Fruit fly (Drosophila melanogaster) whole organism, embryonic: ENCODE results near the gene lbl.

Source experiments
- CG10431 ChIP-seq: fragments of 200-800 bp; sonication (Bioruptor generic); optimal IDR thresholded peaks from 3 replicates; lab custom pipeline; 2018; ENCODE audit warnings: missing biosample characterization, mild to moderate bottlenecking, missing genetic modification characterization
- CG11085 ChIP-seq: fragments of 200-800 bp; sonication (Bioruptor generic); IDR thresholded peaks from 2 replicates; pipeline ENCODE4 v1.3.6; 2022; ENCODE audit warnings: missing biosample characterization, missing genetic modification characterization
- CG12391 ChIP-seq: fragments of 200-800 bp; sonication (Bioruptor generic); optimal IDR thresholded peaks from 3 replicates; lab custom pipeline; 2018; ENCODE audit warnings: missing biosample characterization, mild to moderate bottlenecking, missing genetic modification characterization, moderate library complexity
- CG13424 ChIP-seq: fragments of 200-800 bp; sonication (Bioruptor generic); optimal IDR thresholded peaks from 2 replicates; lab custom pipeline; 2019; ENCODE audit warnings: missing biosample characterization, mild to moderate bottlenecking, missing genetic modification characterization, moderate library complexity
- CG14710 ChIP-seq: fragments of 200-800 bp; sonication (Bioruptor generic); optimal IDR thresholded peaks from 3 replicates; lab custom pipeline; 2019; ENCODE audit warnings: missing biosample characterization, mild to moderate bottlenecking, missing genetic modification characterization, moderate library complexity
- CG1602 ChIP-seq: fragments of 200-800 bp; sonication (Bioruptor generic); optimal IDR thresholded peaks from 3 replicates; lab custom pipeline; 2016; ENCODE audit warnings: missing biosample characterization, missing genetic modification characterization
- CG1603 ChIP-seq: fragments of 200-800 bp; sonication (Bioruptor generic); optimal IDR thresholded peaks from 2 replicates; lab custom pipeline; 2019; ENCODE audit warnings: missing biosample characterization, mild to moderate bottlenecking, missing genetic modification characterization, moderate library complexity
- CG1647 ChIP-seq: fragments of 200-800 bp; sonication (Bioruptor generic); optimal IDR thresholded peaks from 3 replicates; lab custom pipeline; 2016; ENCODE audit warnings: missing biosample characterization, missing genetic modification characterization
- CG17328 ChIP-seq: fragments of 200-800 bp; sonication (Bioruptor generic); IDR thresholded peaks from 2 replicates; pipeline ENCODE4 v1.3.6; 2022; ENCODE audit warnings: missing biosample characterization, missing genetic modification characterization
- CG31224 ChIP-seq: fragments of 200-800 bp; sonication (Bioruptor generic); IDR thresholded peaks from 2 replicates; pipeline ENCODE4 v1.3.6; 2022; ENCODE audit warnings: missing biosample characterization, missing genetic modification characterization
- CG3995 ChIP-seq: fragments of 200-800 bp; sonication (Bioruptor generic); optimal IDR thresholded peaks from 3 replicates; lab custom pipeline; 2016; ENCODE audit warnings: missing biosample characterization, missing genetic modification characterization
- CG6791 ChIP-seq: fragments of 200-800 bp; sonication (Bioruptor generic); IDR thresholded peaks from 3 replicates; pipeline ENCODE4 v1.3.6; 2022; ENCODE audit warnings: missing biosample characterization, missing genetic modification characterization; ENCODE audit not compliant: partially characterized antibody
- CG7372 ChIP-seq: fragments of 200-800 bp; sonication (Bioruptor generic); IDR thresholded peaks from 2 replicates; pipeline ENCODE4 v1.3.6; 2022; ENCODE audit warnings: missing biosample characterization, missing genetic modification characterization
- CG7745 ChIP-seq: fragments of 200-800 bp; sonication (Bioruptor generic); optimal IDR thresholded peaks from 2 replicates; lab custom pipeline; 2018; ENCODE audit warnings: missing biosample characterization, mild to moderate bottlenecking, missing genetic modification characterization, moderate library complexity
- CG7987 ChIP-seq: fragments of 200-800 bp; sonication (Bioruptor generic); optimal IDR thresholded peaks from 2 replicates; lab custom pipeline; 2018; ENCODE audit warnings: missing biosample characterization, mild to moderate bottlenecking, missing genetic modification characterization, moderate library complexity
- CG8388 ChIP-seq: fragments of 200-800 bp; sonication (Bioruptor generic); optimal IDR thresholded peaks from 2 replicates; lab custom pipeline; 2019; ENCODE audit warnings: missing biosample characterization, mild to moderate bottlenecking, missing genetic modification characterization, moderate library complexity
- Deaf1 ChIP-seq: fragments of 200-800 bp; optimal IDR thresholded peaks from 3 replicates; lab custom pipeline; 2019; ENCODE audit warnings: missing biosample characterization, mild to moderate bottlenecking, missing genetic modification characterization, moderate library complexity
- Fer2 ChIP-seq: fragments of 200-800 bp; sonication (Bioruptor generic); optimal IDR thresholded peaks from 2 replicates; lab custom pipeline; 2018; ENCODE audit warnings: missing biosample characterization, mild to moderate bottlenecking, missing genetic modification characterization, moderate library complexity
- Hmr ChIP-seq: fragments of 200-800 bp; sonication (Bioruptor generic); optimal IDR thresholded peaks from 3 replicates; lab custom pipeline; 2017; ENCODE audit warnings: mild to moderate bottlenecking, missing biosample characterization, missing genetic modification reagents, missing genetic modification characterization
- Hmx ChIP-seq: fragments of 200-800 bp; sonication (Bioruptor generic); optimal IDR thresholded peaks from 2 replicates; lab custom pipeline; 2016; ENCODE audit warnings: missing biosample characterization, missing genetic modification characterization
- Hsf ChIP-seq: fragments of 200-800 bp; sonication (Bioruptor generic); optimal IDR thresholded peaks from 3 replicates; lab custom pipeline; 2016; ENCODE audit warnings: missing biosample characterization, missing genetic modification characterization
- Lhr ChIP-seq: fragments of 200-800 bp; sonication (Bioruptor generic); optimal IDR thresholded peaks from 3 replicates; lab custom pipeline; 2017; ENCODE audit warnings: mild to moderate bottlenecking, missing biosample characterization, missing genetic modification reagents, missing genetic modification characterization
- MESR4 ChIP-seq: fragments of 200-800 bp; sonication (Bioruptor generic); optimal IDR thresholded peaks from 2 replicates; lab custom pipeline; 2018; ENCODE audit warnings: missing biosample characterization, mild to moderate bottlenecking, missing genetic modification characterization, moderate library complexity
- Mrtf ChIP-seq: fragments of 200-800 bp; sonication (Bioruptor generic); IDR thresholded peaks from 3 replicates; pipeline ENCODE4 v1.3.6; 2022; ENCODE audit warnings: missing biosample characterization, missing genetic modification characterization
- NFAT ChIP-seq: fragments of 200-800 bp; sonication (Bioruptor generic); IDR thresholded peaks from 2 replicates; pipeline ENCODE4 v1.3.6; 2022; ENCODE audit warnings: missing biosample characterization, missing genetic modification characterization
- Nf-YB ChIP-seq: fragments of 200-800 bp; sonication (Bioruptor generic); optimal IDR thresholded peaks from 3 replicates; lab custom pipeline; 2019; ENCODE audit warnings: missing biosample characterization, mild to moderate bottlenecking, missing genetic modification characterization, moderate library complexity
- Spps ChIP-seq: fragments of 200-800 bp; sonication (Bioruptor generic); optimal IDR thresholded peaks from 2 replicates; lab custom pipeline; 2018; ENCODE audit warnings: missing biosample characterization, mild to moderate bottlenecking, missing genetic modification characterization
- al ChIP-seq: fragments of 200-800 bp; sonication (Bioruptor generic); IDR thresholded peaks from 2 replicates; pipeline ENCODE4 v1.3.6; 2022; ENCODE audit warnings: missing biosample characterization, missing genetic modification characterization
- btn ChIP-seq: fragments of 200-800 bp; sonication (Bioruptor generic); optimal IDR thresholded peaks from 2 replicates; lab custom pipeline; 2016; ENCODE audit warnings: missing biosample characterization, missing genetic modification characterization
- da ChIP-seq: fragments of 200-800 bp; sonication (Bioruptor generic); optimal IDR thresholded peaks from 2 replicates; lab custom pipeline; 2016; ENCODE audit warnings: missing biosample characterization, missing genetic modification characterization
- dmrt11E ChIP-seq: fragments of 200-800 bp; sonication (Bioruptor generic); optimal IDR thresholded peaks from 3 replicates; lab custom pipeline; 2018; ENCODE audit warnings: missing biosample characterization, mild to moderate bottlenecking, missing genetic modification characterization, moderate library complexity
- dpn ChIP-seq, 2 experiments: fragments of 200-800 bp; sonication (Bioruptor generic); optimal IDR thresholded peaks; 3 replicates each; lab custom pipeline; 2016; ENCODE audit warnings: missing biosample characterization in 2 of 2, missing genetic modification characterization in 2 of 2
- eyg ChIP-seq: fragments of 200-800 bp; sonication (Bioruptor generic); optimal IDR thresholded peaks from 3 replicates; lab custom pipeline; 2016; ENCODE audit warnings: missing biosample characterization, missing genetic modification characterization
- fd102C ChIP-seq: fragments of 200-800 bp; sonication (Bioruptor generic); optimal IDR thresholded peaks from 2 replicates; lab custom pipeline; 2018; ENCODE audit warnings: missing biosample characterization, mild to moderate bottlenecking, missing genetic modification characterization, moderate library complexity
- ftz-f1 ChIP-seq: fragments of 200-800 bp; sonication (Bioruptor generic); optimal IDR thresholded peaks from 2 replicates; lab custom pipeline; 2016; ENCODE audit warnings: missing biosample characterization, missing genetic modification characterization
- grn ChIP-seq: fragments of 200-800 bp; sonication (Bioruptor generic); optimal IDR thresholded peaks from 3 replicates; lab custom pipeline; 2017; ENCODE audit warnings: missing biosample characterization, missing genetic modification characterization
- lab ChIP-seq: fragments of 200-800 bp; sonication (Bioruptor generic); optimal IDR thresholded peaks from 3 replicates; lab custom pipeline; 2017; ENCODE audit warnings: missing biosample characterization, missing genetic modification characterization, mild to moderate bottlenecking, moderate library complexity, missing genetic modification reagents
- lbe ChIP-seq: fragments of 200-800 bp; sonication (Bioruptor generic); optimal IDR thresholded peaks from 2 replicates; lab custom pipeline; 2016; ENCODE audit warnings: missing biosample characterization, mild to moderate bottlenecking, missing genetic modification characterization
- repo ChIP-seq: fragments of 200-800 bp; sonication (Bioruptor generic); optimal IDR thresholded peaks from 2 replicates; lab custom pipeline; 2016; ENCODE audit warnings: missing biosample characterization, missing genetic modification characterization
- scrt ChIP-seq: fragments of 200-800 bp; sonication (Bioruptor generic); optimal IDR thresholded peaks from 2 replicates; lab custom pipeline; 2018; ENCODE audit warnings: missing biosample characterization, mild to moderate bottlenecking, missing genetic modification characterization, moderate library complexity
- sens ChIP-seq: fragments of 200-800 bp; sonication (Bioruptor generic); peaks from one replicate; lab custom pipeline; 2016; ENCODE audit warnings: missing biosample characterization, missing genetic modification characterization
- sens-2 ChIP-seq: fragments of 200-800 bp; sonication (Bioruptor generic); IDR thresholded peaks from 2 replicates; pipeline ENCODE4 v1.3.6; 2022; ENCODE audit warnings: missing biosample characterization, missing genetic modification characterization
- sisA ChIP-seq: fragments of 200-800 bp; sonication (Bioruptor generic); IDR thresholded peaks from 2 replicates; pipeline ENCODE4 v1.3.6; 2022; ENCODE audit warnings: missing biosample characterization, missing genetic modification characterization
- slbo ChIP-seq: fragments of 200-800 bp; sonication (Bioruptor generic); IDR thresholded peaks from 2 replicates; pipeline ENCODE4 v1.3.6; 2022; ENCODE audit warnings: missing biosample characterization, missing genetic modification characterization
- slou ChIP-seq: fragments of 200-800 bp; sonication (Bioruptor generic); optimal IDR thresholded peaks from 3 replicates; lab custom pipeline; 2016; ENCODE audit warnings: missing biosample characterization, missing genetic modification characterization
- sna ChIP-seq: fragments of 200-800 bp; sonication (Bioruptor generic); IDR thresholded peaks from 2 replicates; pipeline ENCODE4 v1.3.6; 2022; ENCODE audit warnings: missing biosample characterization, missing genetic modification characterization; ENCODE audit not compliant: partially characterized antibody
- sr ChIP-seq: fragments of 200-800 bp; sonication (Bioruptor generic); IDR thresholded peaks from 3 replicates; pipeline ENCODE4 v1.3.6; 2022; ENCODE audit warnings: missing biosample characterization, missing genetic modification characterization
- stc ChIP-seq: fragments of 200-800 bp; sonication (Bioruptor generic); IDR thresholded peaks from 2 replicates; pipeline ENCODE4 v1.3.6; 2022; ENCODE audit warnings: missing biosample characterization, missing genetic modification characterization
- tll ChIP-seq, 2 experiments: fragments of 200-800 bp in 1 of 2; fragments of >200 bp in 1 of 2; sonication (Bioruptor generic) in 1 of 2; optimal IDR thresholded peaks; 2 replicates each; lab custom pipeline; 2017 to 2019; ENCODE audit warnings: missing biosample characterization in 2 of 2, missing genetic modification characterization in 2 of 2, mild to moderate bottlenecking in 1 of 2, moderate library complexity in 1 of 2
- tx ChIP-seq: fragments of 200-800 bp; sonication (Bioruptor generic); optimal IDR thresholded peaks from 2 replicates; lab custom pipeline; 2016; ENCODE audit warnings: missing biosample characterization, missing genetic modification characterization
- wek ChIP-seq: fragments of 200-800 bp; sonication (Bioruptor generic); optimal IDR thresholded peaks from 3 replicates; lab custom pipeline; 2018; ENCODE audit warnings: missing biosample characterization, mild to moderate bottlenecking, missing genetic modification characterization, moderate library complexity
- yki ChIP-seq: fragments of >200 bp; optimal IDR thresholded peaks from 3 replicates; lab custom pipeline; 2018

lbl gene

DNA sequence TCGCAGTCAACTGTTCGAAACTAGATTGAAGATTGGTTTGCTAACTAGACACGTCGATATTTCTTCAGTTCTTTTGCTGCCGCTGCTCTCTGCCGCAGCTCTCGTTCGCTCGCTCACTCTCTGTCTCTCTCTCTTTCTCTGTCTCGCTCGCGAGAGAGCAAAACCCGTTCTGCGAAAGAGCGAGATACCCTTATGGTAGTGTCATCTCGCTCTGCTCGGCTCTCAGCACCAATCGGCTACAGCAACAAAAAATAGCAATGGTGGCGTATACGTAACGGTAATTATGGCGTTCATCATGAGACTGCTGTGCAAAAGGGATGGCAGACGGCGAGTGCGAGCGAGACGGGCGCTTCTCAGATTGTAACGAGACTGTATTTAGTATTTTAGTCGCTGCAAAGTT lies 12.4 kb upstream of the lbl start, which contains the start of gene lbe (continued):
- TF ChIP-seq dpn (GFP tag; optimal IDR thresholded peaks at IDR 0.05; lab: Kevin White, UChicago) (no peak), Nf-YB (GFP tag; lab: Kevin White, UChicago) (peak; percentile 100), grn (no peak), CG1602 (no peak), da (GFP tag; lab: Kevin White, UChicago) (no peak), Spps (no peak), CG7987 (GFP tag; lab: Kevin White, UChicago) (no peak), Fer2 (tag; lab: Kevin White, UChicago) (no peak), tx (GFP tag; lab: Kevin White, UChicago) (no peak), lab (GFP tag; lab: Kevin White, UChicago) (no peak), Lhr (GFP tag; lab: Kevin White, UChicago) (no peak), CG11085 (GFP tag; lab: Robert Waterston, UW) (no peak), wek (GFP tag; lab: Kevin White, UChicago) (peak; percentile 23), CG14710 (tag; lab: Kevin White, UChicago) (no peak), Mrtf (GFP tag; lab: Robert Waterston, UW) (no peak), dmrt11E (tag; lab: Kevin White, UChicago) (no peak), sens (GFP tag; lab: Kevin White, UChicago) (peak; percentile 61), lbe (GFP tag; lab: Kevin White, UChicago) (no peak), Hmr (GFP tag; lab: Kevin White, UChicago) (no peak), scrt (no peak), Deaf1 (tag; lab: Kevin White, UChicago) (peak; percentile 72), sna (GFP tag; lab: Robert Waterston, UW) (peak; percentile 69; the same call in 1 of the 2 replicates), stc (peak; percentile 52; the same call in 1 of the 2 replicates), sens-2 (no peak), eyg (GFP tag; lab: Kevin White, UChicago) (no peak), CG6791 (GFP tag; lab: Robert Waterston, UW) (peak; percentile 72; the same call in 2 of the 3 replicates), CG8388 (GFP tag; lab: Kevin White, UChicago) (no peak), Hsf (GFP tag; lab: Kevin White, UChicago) (no peak), MESR4 (GFP tag; lab: Kevin White, UChicago) (no peak), CG13424 (tag; lab: Kevin White, UChicago) (no peak), CG12391 (no peak), btn (GFP tag; lab: Kevin White, UChicago) (no peak), fd102C (no peak), CG31224 (no peak), repo (no peak), Hmx (GFP tag; lab: Kevin White, UChicago) (no peak), tll (GFP tag; optimal IDR thresholded peaks at IDR 0.05; lab: Kevin White, UChicago) (peak in 1 of 2 experiments; percentile 59), ftz-f1 (GFP tag; lab: Kevin White, UChicago) (no peak), sr (GFP tag; lab: Robert Waterston, UW) (no peak), yki (lab: Kevin White, UChicago) (peak; percentile 81), CG1603 (tag; lab: Kevin White, UChicago) (no peak), NFAT (GFP tag; lab: Robert Waterston, UW) (no peak), CG1647 (no peak), sisA (GFP tag; lab: Robert Waterston, UW) (no peak), CG3995 (no peak), CG7372 (GFP tag; lab: Robert Waterston, UW) (no peak), CG7745 (peak; percentile 31), slbo (GFP tag; lab: Robert Waterston, UW) (no peak), CG17328 (GFP tag; lab: Robert Waterston, UW) (0 out of 2 replicates have a peak, but pooled peaks have one; percentile 9), slou (GFP tag; lab: Kevin White, UChicago) (no peak), al (GFP tag; lab: Robert Waterston, UW) (no peak), CG10431 (GFP tag; lab: Kevin White, UChicago) (no peak)
